Worm (Caenorhabditis elegans) whole organism, L2 larva: ENCODE results near the gene F23D12.1.

Experiments used
- C34F6.9 ChIP-seq: fragments of 150-350 bp; optimal IDR thresholded peaks from 2 replicates; lab custom pipeline; 2014; ENCODE audit warnings: missing biosample characterization, missing genetic modification characterization
- F13H6.1 ChIP-seq: sonication (generic microtip); optimal IDR thresholded peaks from 2 replicates; lab custom pipeline; 2016; ENCODE audit warnings: missing genetic modification characterization, missing compliant biosample characterization
- R02D3.7 ChIP-seq: fragments of 150-350 bp; optimal IDR thresholded peaks from 2 replicates; lab custom pipeline; 2014; ENCODE audit warnings: missing biosample characterization, missing genetic modification characterization
- Y55F3AM.14 ChIP-seq: fragments of 200-800 bp; sonication (Bioruptor generic); optimal IDR thresholded peaks from 2 replicates; lab custom pipeline; 2018; ENCODE audit warnings: mild to moderate bottlenecking, missing genetic modification characterization, missing compliant biosample characterization
- ZK546.5 ChIP-seq: sonication (generic microtip); optimal IDR thresholded peaks from 2 replicates; lab custom pipeline; 2017; ENCODE audit warnings: missing biosample characterization, missing genetic modification characterization
- alr-1 ChIP-seq: fragments of 150-350 bp; optimal IDR thresholded peaks from 2 replicates; lab custom pipeline; 2014; ENCODE audit warnings: missing biosample characterization, missing genetic modification characterization
- aly-2 ChIP-seq: fragments of 150-350 bp; optimal IDR thresholded peaks from 2 replicates; lab custom pipeline; 2014; ENCODE audit warnings: missing biosample characterization, missing genetic modification characterization
- ama-1 ChIP-seq: fragments of 150-350 bp; optimal IDR thresholded peaks from 2 replicates; lab custom pipeline; 2018; ENCODE audit warnings: inconsistent platforms
- blmp-1 ChIP-seq: sonication (generic microtip); optimal IDR thresholded peaks from 2 replicates; lab custom pipeline; 2017; ENCODE audit warnings: missing genetic modification characterization, mild to moderate bottlenecking, missing compliant biosample characterization, antibody characterized with exemption, moderate library complexity; ENCODE audit not compliant: insufficient read depth
- ceh-16 ChIP-seq: fragments of 150-350 bp; optimal IDR thresholded peaks from 2 replicates; lab custom pipeline; 2014; ENCODE audit warnings: missing biosample characterization, missing genetic modification characterization
- ceh-82 ChIP-seq: fragments of 150-350 bp; optimal IDR thresholded peaks from 2 replicates; lab custom pipeline; 2014; ENCODE audit warnings: missing biosample characterization, missing genetic modification characterization
- crh-2 ChIP-seq: sonication (generic microtip); optimal IDR thresholded peaks from 2 replicates; lab custom pipeline; 2017; ENCODE audit warnings: missing biosample characterization, missing genetic modification characterization
- dmd-4 ChIP-seq: sonication (generic microtip); optimal IDR thresholded peaks from 2 replicates; lab custom pipeline; 2017; ENCODE audit warnings: missing biosample characterization, missing genetic modification characterization
- egl-27 ChIP-seq: sonication (generic microtip); optimal IDR thresholded peaks from 3 replicates; lab custom pipeline; 2017; ENCODE audit warnings: missing biosample characterization, missing genetic modification reagents, missing genetic modification characterization
- elt-1 ChIP-seq: fragments of 150-350 bp; optimal IDR thresholded peaks from 2 replicates; lab custom pipeline; 2014; ENCODE audit warnings: missing biosample characterization, missing genetic modification characterization
- elt-3 ChIP-seq: sonication (generic microtip); optimal IDR thresholded peaks from 2 replicates; lab custom pipeline; 2017; ENCODE audit warnings: missing biosample characterization, missing genetic modification characterization
- fos-1 ChIP-seq: fragments of 150-350 bp; optimal IDR thresholded peaks from 2 replicates; lab custom pipeline; 2014; ENCODE audit warnings: missing biosample characterization, missing genetic modification characterization
- gmeb-1 ChIP-seq: fragments of 150-350 bp; optimal IDR thresholded peaks from 2 replicates; lab custom pipeline; 2014; ENCODE audit warnings: missing biosample characterization, missing genetic modification characterization
- lin-11 ChIP-seq: fragments of 150-350 bp; sonication (generic microtip); optimal IDR thresholded peaks from 2 replicates; lab custom pipeline; 2014; ENCODE audit warnings: missing biosample characterization, missing genetic modification characterization, inconsistent platforms, mixed read lengths
- lin-13 ChIP-seq: fragments of 150-350 bp; optimal IDR thresholded peaks from 2 replicates; lab custom pipeline; 2014; ENCODE audit warnings: missing biosample characterization, missing genetic modification reagents, missing genetic modification characterization
- lin-39 ChIP-seq: fragments of 150-350 bp; optimal IDR thresholded peaks from 2 replicates; lab custom pipeline; 2014; ENCODE audit warnings: missing biosample characterization, missing genetic modification reagents, missing genetic modification characterization
- lsy-2 ChIP-seq, 2 experiments: fragments of 150-350 bp in 1 of 2; sonication (generic microtip) in 1 of 2; optimal IDR thresholded peaks; 2 replicates each; lab custom pipeline; 2014 to 2017; ENCODE audit warnings: missing biosample characterization in 2 of 2, missing genetic modification characterization in 2 of 2
- mab-5 ChIP-seq: fragments of 150-350 bp; optimal IDR thresholded peaks from 2 replicates; lab custom pipeline; 2014; ENCODE audit warnings: missing biosample characterization, missing genetic modification characterization
- mbf-1 ChIP-seq: sonication (generic microtip); optimal IDR thresholded peaks from 2 replicates; lab custom pipeline; 2017; ENCODE audit warnings: missing biosample characterization, missing genetic modification characterization
- mdl-1 ChIP-seq, 2 experiments: fragments of 150-350 bp in 1 of 2; sonication (generic microtip) in 1 of 2; optimal IDR thresholded peaks; 2 replicates each; lab custom pipeline; 2017; ENCODE audit warnings: missing biosample characterization in 2 of 2, missing genetic modification characterization in 2 of 2
- nhr-10 ChIP-seq: sonication (generic microtip); optimal IDR thresholded peaks from 2 replicates; lab custom pipeline; 2017; ENCODE audit warnings: missing biosample characterization, missing genetic modification characterization
- nhr-11 ChIP-seq: fragments of 150-350 bp; optimal IDR thresholded peaks from 2 replicates; lab custom pipeline; 2014; ENCODE audit warnings: missing biosample characterization, missing genetic modification characterization
- nhr-12 ChIP-seq: fragments of 150-350 bp; optimal IDR thresholded peaks from 2 replicates; lab custom pipeline; 2014; ENCODE audit warnings: missing biosample characterization, missing genetic modification characterization
- nhr-129 ChIP-seq: fragments of 150-350 bp; optimal IDR thresholded peaks from 2 replicates; lab custom pipeline; 2014; ENCODE audit warnings: missing biosample characterization, missing genetic modification characterization
- nhr-21 ChIP-seq: fragments of 150-350 bp; optimal IDR thresholded peaks from 2 replicates; lab custom pipeline; 2014; ENCODE audit warnings: missing biosample characterization, missing genetic modification characterization
- nhr-23 ChIP-seq: fragments of 150-350 bp; optimal IDR thresholded peaks from 2 replicates; lab custom pipeline; 2014; ENCODE audit warnings: missing biosample characterization, missing genetic modification reagents, missing genetic modification characterization
- nhr-237 ChIP-seq: fragments of 150-350 bp; optimal IDR thresholded peaks from 2 replicates; lab custom pipeline; 2014; ENCODE audit warnings: missing biosample characterization, missing genetic modification characterization
- nhr-25 ChIP-seq: fragments of 150-350 bp; sonication (generic microtip); optimal IDR thresholded peaks from 3 replicates; lab custom pipeline; 2014; ENCODE audit warnings: missing biosample characterization, missing genetic modification characterization
- nhr-6 ChIP-seq: fragments of 150-350 bp; optimal IDR thresholded peaks from 2 replicates; lab custom pipeline; 2014; ENCODE audit warnings: missing biosample characterization, missing genetic modification characterization
- nhr-77 ChIP-seq: fragments of 150-350 bp; optimal IDR thresholded peaks from 2 replicates; lab custom pipeline; 2014; ENCODE audit warnings: missing biosample characterization, missing genetic modification characterization
- peb-1 ChIP-seq: fragments of 150-350 bp; optimal IDR thresholded peaks from 2 replicates; lab custom pipeline; 2014; ENCODE audit warnings: missing biosample characterization, missing genetic modification characterization
- sem-4 ChIP-seq: fragments of 150-350 bp; optimal IDR thresholded peaks from 2 replicates; lab custom pipeline; 2014; ENCODE audit warnings: missing biosample characterization, missing genetic modification reagents, missing genetic modification characterization
- skn-1 ChIP-seq: sonication (generic microtip); optimal IDR thresholded peaks from 2 replicates; lab custom pipeline; 2017; ENCODE audit warnings: missing biosample characterization, missing genetic modification characterization
- sma-3 ChIP-seq: sonication (generic microtip); optimal IDR thresholded peaks from 2 replicates; lab custom pipeline; 2016; ENCODE audit warnings: missing genetic modification reagents, missing genetic modification characterization, missing compliant biosample characterization
- sma-9 ChIP-seq, 2 experiments: fragments of 150-350 bp in 1 of 2; sonication (generic microtip) in 1 of 2; optimal IDR thresholded peaks; 2 replicates each; lab custom pipeline; 2014 to 2016; ENCODE audit warnings: missing genetic modification characterization in 2 of 2, mild to moderate bottlenecking in 1 of 2, missing biosample characterization in 1 of 2, missing compliant biosample characterization in 1 of 2, missing genetic modification reagents in 1 of 2, moderate library complexity in 1 of 2
- snpc-4 ChIP-seq: fragments of 150-350 bp; optimal IDR thresholded peaks from 2 replicates; lab custom pipeline; 2014; ENCODE audit warnings: missing biosample characterization, missing genetic modification characterization
- unc-39 ChIP-seq: fragments of 150-350 bp; optimal IDR thresholded peaks from 2 replicates; lab custom pipeline; 2014; ENCODE audit warnings: missing biosample characterization, missing genetic modification characterization
- unc-55 ChIP-seq: fragments of 150-350 bp; sonication (generic microtip); optimal IDR thresholded peaks from 3 replicates; lab custom pipeline; 2014; ENCODE audit warnings: missing biosample characterization, missing genetic modification reagents, missing genetic modification characterization
- zag-1 ChIP-seq: fragments of 150-350 bp; optimal IDR thresholded peaks from 2 replicates; lab custom pipeline; 2014; ENCODE audit warnings: missing biosample characterization, missing genetic modification characterization
- ztf-1 ChIP-seq: fragments of 200-800 bp; sonication (Bioruptor generic); conservative IDR thresholded peaks from 2 replicates; pipeline ENCODE4 v1.3.6; 2022; ENCODE audit warnings: missing genetic modification characterization, missing compliant biosample characterization
- ztf-11 ChIP-seq: sonication (generic microtip); optimal IDR thresholded peaks from 2 replicates; lab custom pipeline; 2017; ENCODE audit warnings: missing biosample characterization, missing genetic modification characterization
- ztf-4 ChIP-seq: fragments of 150-350 bp; optimal IDR thresholded peaks from 2 replicates; lab custom pipeline; 2014; ENCODE audit warnings: missing biosample characterization, missing genetic modification characterization

Gene F23D12.1

DNA sequence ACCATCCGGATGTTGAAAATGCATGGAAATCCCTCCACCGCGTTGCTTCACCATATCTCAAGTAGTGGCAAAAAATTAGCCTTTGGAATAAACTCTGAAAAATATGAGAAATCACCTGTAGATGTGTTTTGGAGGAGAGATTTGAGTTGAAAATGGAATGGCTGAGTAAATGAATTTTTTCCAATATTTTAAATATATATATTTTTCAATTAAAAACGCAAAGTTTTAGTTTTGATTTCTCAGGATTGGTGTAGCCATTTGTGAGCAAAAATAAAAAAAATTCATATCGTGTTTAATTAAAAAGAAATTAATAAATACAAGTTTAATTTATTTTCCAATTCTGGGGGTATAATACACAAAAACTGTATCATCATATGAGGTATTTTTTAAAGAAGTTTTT, at the start of gene F23D12.1:
Gene F23D12.1 (minus strand): TSS at position 101 of the 400 bp plus-strand sequence.
- no peak for TF ChIP-seq ztf-1 (GFP tag; lab: Robert Waterston, UW)

DNA sequence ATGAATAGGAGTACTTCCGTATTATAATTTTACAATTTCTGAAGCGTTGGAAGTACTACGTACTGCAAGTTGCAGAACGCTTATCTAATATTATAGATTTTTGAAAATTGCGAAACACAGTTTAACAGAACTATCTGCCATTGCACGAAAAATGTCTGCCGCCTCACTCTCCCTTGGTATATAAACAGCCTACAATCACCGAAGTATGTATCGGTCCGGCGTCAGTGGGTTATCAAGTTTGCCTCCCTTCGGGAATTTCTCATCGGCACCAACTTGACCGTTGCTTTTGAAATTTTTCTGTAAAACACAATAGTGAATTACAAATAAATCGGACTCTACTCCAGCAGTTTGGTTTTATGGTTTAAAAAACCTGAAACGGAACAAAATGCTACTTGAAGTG, 49.4 kb upstream of the F23D12.1 start:
- TF ChIP-seq egl-27 (tag; lab: Kevin White, UChicago): no peak
- peak; percentile 17 for TF ChIP-seq sma-3 (GFP tag; lab: Kevin White, UChicago)
- no peak for TF ChIP-seq ama-1 (lab: Kevin White, UChicago)
- peak; percentile 93 for TF ChIP-seq snpc-4 (tag; lab: Kevin White, UChicago)

- TF ChIP-seq nhr-11 (tag; lab: Kevin White, UChicago) (no peak), unc-39 (tag; lab: Kevin White, UChicago) (no peak), elt-1 (tag; lab: Kevin White, UChicago) (no peak), ztf-1 (GFP tag; lab: Robert Waterston, UW) (no peak), skn-1 (tag; lab: Kevin White, UChicago) (no peak), aly-2 (tag; lab: Kevin White, UChicago) (no peak), fos-1 (peak; percentile 26), peb-1 (tag; lab: Kevin White, UChicago) (no peak), nhr-129 (tag; lab: Kevin White, UChicago) (peak; percentile 100), ztf-4 (no peak), zag-1 (tag; lab: Kevin White, UChicago) (no peak), lin-13 (GFP tag; lab: Kevin White, UChicago) (peak; percentile 31), nhr-237 (tag; lab: Kevin White, UChicago) (no peak), R02D3.7 (tag; lab: Kevin White, UChicago) (no peak), nhr-12 (tag; lab: Kevin White, UChicago) (no peak), C34F6.9 (no peak), mdl-1 (tag; optimal IDR thresholded peaks at IDR 0.05; lab: Kevin White, UChicago) (no peak), gmeb-1 (tag; lab: Kevin White, UChicago) (peak; percentile 59), snpc-4 (tag; lab: Kevin White, UChicago) (peak; percentile 98), lin-11 (tag; lab: Kevin White, UChicago) (no peak), nhr-25 (tag; lab: Kevin White, UChicago) (no peak), dmd-4 (tag; lab: Kevin White, UChicago) (no peak), nhr-21 (tag; lab: Kevin White, UChicago) (peak; percentile 53), egl-27 (tag; lab: Kevin White, UChicago) (peak; percentile 26), crh-2 (tag; lab: Kevin White, UChicago) (peak; percentile 37), sem-4 (tag; lab: Kevin White, UChicago) (no peak), ama-1 (lab: Kevin White, UChicago) (no peak), nhr-23 (tag; lab: Kevin White, UChicago) (no peak), mab-5 (tag; lab: Kevin White, UChicago) (no peak), nhr-6 (tag; lab: Kevin White, UChicago) (no peak), blmp-1 (tag; lab: Kevin White, UChicago) (no peak), Y55F3AM.14 (no peak), ZK546.5 (tag; lab: Kevin White, UChicago) (no peak), lsy-2 (tag; optimal IDR thresholded peaks at IDR 0.05; lab: Kevin White, UChicago) (peak in 1 of 2 experiments; percentile 31), elt-3 (tag; lab: Kevin White, UChicago) (no peak), ztf-11 (tag; lab: Kevin White, UChicago) (no peak), nhr-77 (tag; lab: Kevin White, UChicago) (no peak), alr-1 (no peak), ceh-16 (tag; lab: Kevin White, UChicago) (no peak), F13H6.1 (peak; percentile 40), mbf-1 (tag; lab: Kevin White, UChicago) (no peak), sma-3 (GFP tag; lab: Kevin White, UChicago) (peak; percentile 89), sma-9 (GFP tag; optimal IDR thresholded peaks at IDR 0.05; lab: Kevin White, UChicago) (peak; percentile 75), sma-9 (tag; optimal IDR thresholded peaks at IDR 0.05; lab: Kevin White, UChicago) (no peak), lin-39 (tag; lab: Kevin White, UChicago) (no peak), nhr-10 (tag; lab: Kevin White, UChicago) (peak; percentile 41), ceh-82 (no peak), unc-55 (GFP tag; lab: Kevin White, UChicago) (no peak)
Measured at ce11 chrX:14476625-14477257, 48.8 kb upstream of the F23D12.1 start.
